Fruit fly (Drosophila melanogaster) whole organism, embryonic: Measurements from ENCODE around the gene lwr.
A peak's percentile ranks its signal among the peaks of the same experiment; 100 is the strongest.

Experiments
- Ada2b ChIP-seq: fragments of 200-800 bp; sonication (Bioruptor generic); IDR thresholded peaks from 2 replicates; pipeline ENCODE4 v1.3.6; 2022; ENCODE audit warnings: missing biosample characterization, missing genetic modification characterization
- CG10979 ChIP-seq: fragments of 200-800 bp; sonication (Bioruptor generic); optimal IDR thresholded peaks from 2 replicates; lab custom pipeline; 2018; ENCODE audit warnings: missing biosample characterization, mild to moderate bottlenecking, missing genetic modification characterization, moderate library complexity
- CG11247 ChIP-seq: fragments of 200-800 bp; sonication (Bioruptor generic); IDR thresholded peaks from 2 replicates; pipeline ENCODE4 v1.3.6; 2022; ENCODE audit warnings: missing biosample characterization, missing genetic modification characterization
- CG12769 ChIP-seq: fragments of 200-800 bp; sonication (Bioruptor generic); optimal IDR thresholded peaks from 2 replicates; lab custom pipeline; 2019; ENCODE audit warnings: missing biosample characterization, mild to moderate bottlenecking, missing genetic modification characterization, moderate library complexity
- CG12942 ChIP-seq: fragments of 200-800 bp; sonication (Bioruptor generic); optimal IDR thresholded peaks from 3 replicates; lab custom pipeline; 2016; ENCODE audit warnings: missing biosample characterization, missing genetic modification characterization
- CG16779 ChIP-seq: fragments of 200-800 bp; sonication (Bioruptor generic); IDR thresholded peaks from 2 replicates; pipeline ENCODE4 v1.3.6; 2022; ENCODE audit warnings: missing biosample characterization, missing genetic modification characterization
- CG17186 ChIP-seq: fragments of 200-800 bp; sonication (Bioruptor generic); optimal IDR thresholded peaks from 3 replicates; lab custom pipeline; 2017; ENCODE audit warnings: missing biosample characterization, missing genetic modification reagents, missing genetic modification characterization
- CG17612 ChIP-seq: fragments of 200-800 bp; sonication (Bioruptor generic); IDR thresholded peaks from 2 replicates; pipeline ENCODE4 v1.3.6; 2022; ENCODE audit warnings: missing biosample characterization, missing genetic modification characterization
- CG32772 ChIP-seq: fragments of 200-800 bp; sonication (Bioruptor generic); IDR thresholded peaks from 2 replicates; pipeline ENCODE4 v1.3.6; 2022; ENCODE audit warnings: missing biosample characterization, missing genetic modification characterization
- CG42726 ChIP-seq: fragments of 200-800 bp; sonication (Bioruptor generic); IDR thresholded peaks from 2 replicates; pipeline ENCODE4 v1.3.6; 2022; ENCODE audit warnings: missing biosample characterization, missing genetic modification characterization; ENCODE audit not compliant: partially characterized antibody
- CG4424 ChIP-seq: fragments of 200-800 bp; sonication (Bioruptor generic); optimal IDR thresholded peaks from 3 replicates; lab custom pipeline; 2016; ENCODE audit warnings: missing biosample characterization, missing genetic modification characterization
- CG6272 ChIP-seq: fragments of 200-800 bp; sonication (Bioruptor generic); IDR thresholded peaks from 2 replicates; pipeline ENCODE4 v1.3.6; 2022; ENCODE audit warnings: missing biosample characterization, missing genetic modification characterization
- CG9437 ChIP-seq: fragments of 200-800 bp; sonication (Bioruptor generic); optimal IDR thresholded peaks from 2 replicates; lab custom pipeline; 2018; ENCODE audit warnings: missing biosample characterization, mild to moderate bottlenecking, missing genetic modification characterization
- CG9797 ChIP-seq: fragments of 200-800 bp; sonication (Bioruptor generic); optimal IDR thresholded peaks from 3 replicates; lab custom pipeline; 2018; ENCODE audit warnings: missing biosample characterization, mild to moderate bottlenecking, missing genetic modification characterization
- CG9817 ChIP-seq: fragments of 200-800 bp; sonication (Bioruptor generic); optimal IDR thresholded peaks from 2 replicates; lab custom pipeline; 2018; ENCODE audit warnings: missing biosample characterization, mild to moderate bottlenecking, missing genetic modification characterization, moderate library complexity
- CkIIα-i1 ChIP-seq: fragments of 200-800 bp; sonication (Bioruptor generic); IDR thresholded peaks from 2 replicates; pipeline ENCODE4 v1.3.6; 2022; ENCODE audit warnings: missing biosample characterization, missing genetic modification characterization
- CrebB ChIP-seq: fragments of 200-800 bp; sonication (Bioruptor generic); optimal IDR thresholded peaks from 3 replicates; lab custom pipeline; 2018; ENCODE audit warnings: missing biosample characterization, mild to moderate bottlenecking, missing genetic modification characterization
- Dref ChIP-seq: fragments of 200-800 bp; sonication (Bioruptor generic); IDR thresholded peaks from 2 replicates; pipeline ENCODE4 v1.3.6; 2022; ENCODE audit warnings: missing biosample characterization, missing genetic modification characterization
- E2f1 ChIP-seq: fragments of 200-800 bp; sonication (Bioruptor generic); IDR thresholded peaks from 2 replicates; pipeline ENCODE4 v1.3.6; 2022; ENCODE audit warnings: missing biosample characterization, missing genetic modification characterization
- Jarid2 ChIP-seq: fragments of 200-800 bp; sonication (Bioruptor generic); optimal IDR thresholded peaks from 3 replicates; lab custom pipeline; 2017; ENCODE audit warnings: mild to moderate bottlenecking, missing biosample characterization, missing genetic modification reagents, missing genetic modification characterization
- Neu2 ChIP-seq: fragments of 200-800 bp; sonication (Bioruptor generic); optimal IDR thresholded peaks from 3 replicates; lab custom pipeline; 2016; ENCODE audit warnings: missing biosample characterization, missing genetic modification characterization, borderline replicate concordance
- Rx ChIP-seq: fragments of 200-800 bp; sonication (Bioruptor generic); IDR thresholded peaks from 2 replicates; pipeline ENCODE4 v1.3.6; 2022; ENCODE audit warnings: missing biosample characterization, missing genetic modification characterization
- Trl ChIP-seq, 3 experiments: fragments of >200 bp in 2 of 3; fragments of 200-800 bp in 1 of 3; sonication (Bioruptor generic) in 1 of 3; optimal IDR thresholded peaks; 2 replicates in 1 of 3; 3 replicates in 2 of 3; lab custom pipeline; 2016 to 2017; ENCODE audit warnings: missing biosample characterization in 1 of 3, missing genetic modification characterization in 1 of 3
- Usf ChIP-seq: fragments of 200-800 bp; sonication (Bioruptor generic); optimal IDR thresholded peaks from 2 replicates; lab custom pipeline; 2017; ENCODE audit warnings: missing genotype, missing biosample characterization, missing genetic modification characterization
- YL-1 ChIP-seq: fragments of 200-800 bp; sonication (Bioruptor generic); optimal IDR thresholded peaks from 3 replicates; lab custom pipeline; 2017; ENCODE audit warnings: missing biosample characterization, mild to moderate bottlenecking, missing genetic modification characterization
- ato ChIP-seq: fragments of 200-800 bp; sonication (Bioruptor generic); IDR thresholded peaks from 2 replicates; pipeline ENCODE4 v1.3.6; 2022; ENCODE audit warnings: missing biosample characterization, missing genetic modification characterization; ENCODE audit not compliant: partially characterized antibody
- bigmax ChIP-seq: fragments of 200-800 bp; sonication (Bioruptor generic); optimal IDR thresholded peaks from 2 replicates; lab custom pipeline; 2018; ENCODE audit warnings: missing biosample characterization, mild to moderate bottlenecking, missing genetic modification characterization
- crp ChIP-seq, 2 experiments: fragments of 200-800 bp; sonication (Bioruptor generic); optimal IDR thresholded peaks; 2 replicates in 1 of 2; 3 replicates in 1 of 2; lab custom pipeline; 2017; ENCODE audit warnings: missing biosample characterization in 2 of 2, missing genetic modification characterization in 2 of 2, mild to moderate bottlenecking in 1 of 2, moderate library complexity in 1 of 2
- en ChIP-seq: fragments of 200-800 bp; sonication (Bioruptor generic); optimal IDR thresholded peaks from 2 replicates; lab custom pipeline; 2016; ENCODE audit warnings: missing biosample characterization, missing genetic modification characterization
- fd64A ChIP-seq: fragments of 200-800 bp; sonication (Bioruptor generic); optimal IDR thresholded peaks from 3 replicates; lab custom pipeline; 2018; ENCODE audit warnings: missing biosample characterization, mild to moderate bottlenecking, missing genetic modification characterization
- gcm ChIP-seq: fragments of 200-800 bp; sonication (Bioruptor generic); optimal IDR thresholded peaks from 2 replicates; lab custom pipeline; 2019; ENCODE audit warnings: missing biosample characterization, mild to moderate bottlenecking, missing genetic modification characterization, moderate library complexity
- gfzf ChIP-seq: fragments of 200-800 bp; sonication (Bioruptor generic); optimal IDR thresholded peaks from 2 replicates; lab custom pipeline; 2016; ENCODE audit warnings: missing biosample characterization, mild to moderate bottlenecking, missing genetic modification characterization, moderate library complexity
- kah ChIP-seq: fragments of 200-800 bp; sonication (Bioruptor generic); optimal IDR thresholded peaks from 2 replicates; lab custom pipeline; 2018; ENCODE audit warnings: missing biosample characterization, mild to moderate bottlenecking, missing genetic modification characterization
- knrl ChIP-seq: fragments of 200-800 bp; sonication (Bioruptor generic); IDR thresholded peaks from 3 replicates; pipeline ENCODE4 v1.3.6; 2022; ENCODE audit warnings: missing biosample characterization, missing genetic modification characterization; ENCODE audit not compliant: partially characterized antibody
- lov ChIP-seq, 2 experiments: fragments of 200-800 bp in 1 of 2; fragments of >200 bp in 1 of 2; sonication (Bioruptor generic) in 1 of 2; IDR thresholded peaks in 1 of 2; optimal IDR thresholded peaks in 1 of 2; 2 replicates in 1 of 2; 3 replicates in 1 of 2; pipeline versions ENCODE4 v1.3.6 to Lab custom; 2017 to 2022; ENCODE audit warnings: missing biosample characterization in 1 of 2, missing genetic modification characterization in 1 of 2
- nmo ChIP-seq: fragments of 200-800 bp; sonication (Bioruptor generic); optimal IDR thresholded peaks from 2 replicates; lab custom pipeline; 2018; ENCODE audit warnings: missing biosample characterization, mild to moderate bottlenecking, missing genetic modification characterization, moderate library complexity
- oc ChIP-seq: fragments of 200-800 bp; sonication (Bioruptor generic); optimal IDR thresholded peaks from 2 replicates; lab custom pipeline; 2018; ENCODE audit warnings: missing biosample characterization, mild to moderate bottlenecking, missing genetic modification characterization, moderate library complexity
- peb ChIP-seq: fragments of 200-800 bp; sonication (Bioruptor generic); IDR thresholded peaks from 2 replicates; pipeline ENCODE4 v1.3.6; 2022; ENCODE audit warnings: missing biosample characterization, missing genetic modification characterization
- pzg ChIP-seq: fragments of 200-800 bp; sonication (Bioruptor generic); optimal IDR thresholded peaks from 3 replicates; lab custom pipeline; 2018; ENCODE audit warnings: missing biosample characterization, mild to moderate bottlenecking, missing genetic modification characterization, moderate library complexity
- sens ChIP-seq: fragments of 200-800 bp; sonication (Bioruptor generic); peaks from one replicate; lab custom pipeline; 2016; ENCODE audit warnings: missing biosample characterization, missing genetic modification characterization
- sisA ChIP-seq: fragments of 200-800 bp; sonication (Bioruptor generic); IDR thresholded peaks from 2 replicates; pipeline ENCODE4 v1.3.6; 2022; ENCODE audit warnings: missing biosample characterization, missing genetic modification characterization
- slou ChIP-seq: fragments of 200-800 bp; sonication (Bioruptor generic); optimal IDR thresholded peaks from 3 replicates; lab custom pipeline; 2016; ENCODE audit warnings: missing biosample characterization, missing genetic modification characterization
- tll ChIP-seq, 2 experiments: fragments of 200-800 bp in 1 of 2; fragments of >200 bp in 1 of 2; sonication (Bioruptor generic) in 1 of 2; optimal IDR thresholded peaks; 2 replicates each; lab custom pipeline; 2017 to 2019; ENCODE audit warnings: missing biosample characterization in 2 of 2, missing genetic modification characterization in 2 of 2, mild to moderate bottlenecking in 1 of 2, moderate library complexity in 1 of 2
- tna ChIP-seq: fragments of 200-800 bp; sonication (Bioruptor generic); IDR thresholded peaks from 2 replicates; pipeline ENCODE4 v1.3.6; 2022; ENCODE audit warnings: missing biosample characterization, missing genetic modification characterization; ENCODE audit not compliant: partially characterized antibody
- trh ChIP-seq: fragments of 200-800 bp; sonication (Bioruptor generic); optimal IDR thresholded peaks from 2 replicates; lab custom pipeline; 2016; ENCODE audit warnings: missing biosample characterization, missing genetic modification characterization
- ttk ChIP-seq: fragments of 200-800 bp; sonication (Bioruptor generic); IDR thresholded peaks from 2 replicates; pipeline ENCODE4 v2.1.2; 2022; ENCODE audit warnings: missing biosample characterization, missing genetic modification characterization
- unc-4 ChIP-seq: fragments of 200-800 bp; sonication (Bioruptor generic); IDR thresholded peaks from 2 replicates; pipeline ENCODE4 v1.3.6; 2022; ENCODE audit warnings: missing biosample characterization, missing genetic modification characterization; ENCODE audit not compliant: partially characterized antibody
- yki ChIP-seq: fragments of >200 bp; optimal IDR thresholded peaks from 3 replicates; lab custom pipeline; 2018
- zf30C ChIP-seq: fragments of 200-800 bp; sonication (Bioruptor generic); optimal IDR thresholded peaks from 3 replicates; lab custom pipeline; 2018; ENCODE audit warnings: missing biosample characterization, mild to moderate bottlenecking, missing genetic modification characterization

lwr gene

dm6 chr2L:542338-542967 is at the start of gene lwr (continued):
- TF ChIP-seq CG9797 (peak; percentile 89), Usf (no peak), CG32772 (GFP tag; lab: Robert Waterston, UW) (no peak), CG12769 (tag; lab: Kevin White, UChicago) (no peak), CkIIα-i1 (no peak), gfzf (peak; percentile 83), CG9817 (tag; lab: Kevin White, UChicago) (no peak), CG6272 (GFP tag; lab: Robert Waterston, UW) (no peak), slou (no peak), Rx (GFP tag; lab: Robert Waterston, UW) (no peak), knrl (GFP tag; lab: Robert Waterston, UW) (peak; percentile 56; the same call in 2 of the 3 replicates), unc-4 (peak; percentile 65), CG17612 (no peak), kah (GFP tag; lab: Kevin White, UChicago) (no peak), crp (GFP tag; optimal IDR thresholded peaks at IDR 0.05; lab: Kevin White, UChicago) (no peak), yki (lab: Kevin White, UChicago) (no peak), E2f1 (no peak), CG10979 (no peak), sens (GFP tag; lab: Kevin White, UChicago) (peak; percentile 65), sisA (no peak), lov (optimal IDR thresholded peaks at IDR 0.05; lab: Kevin White, UChicago) (no peak), lov (GFP tag; IDR thresholded peaks at IDR 0.05; lab: Robert Waterston, UW) (no peak), CG11247 (no peak), CG12942 (GFP tag; lab: Kevin White, UChicago) (no peak), pzg (peak; percentile 69), zf30C (GFP tag; lab: Kevin White, UChicago) (no peak), YL-1 (peak; percentile 83), ato (no peak), CG42726 (GFP tag; lab: Robert Waterston, UW) (peak; percentile 47; the same call in 1 of the 2 replicates), CG17186 (GFP tag; lab: Kevin White, UChicago) (peak; percentile 2), oc (tag; lab: Kevin White, UChicago) (no peak), CrebB (no peak), CG4424 (no peak), nmo (GFP tag; lab: Kevin White, UChicago) (peak; percentile 15), tll (GFP tag; optimal IDR thresholded peaks at IDR 0.05; lab: Kevin White, UChicago) (no peak), Dref (peak; percentile 72), CG16779 (GFP tag; lab: Robert Waterston, UW) (no peak), CG9437 (GFP tag; lab: Kevin White, UChicago) (no peak), Neu2 (no peak), Jarid2 (GFP tag; lab: Kevin White, UChicago) (no peak), peb (GFP tag; lab: Robert Waterston, UW) (no peak), fd64A (GFP tag; lab: Kevin White, UChicago) (no peak), gcm (GFP tag; lab: Kevin White, UChicago) (no peak), trh (GFP tag; lab: Kevin White, UChicago) (no peak), Trl (optimal IDR thresholded peaks at IDR 0.05; lab: Kevin White, UChicago) (no peak), Trl (GFP tag; optimal IDR thresholded peaks at IDR 0.05; lab: Kevin White, UChicago) (no peak), ttk (GFP tag; lab: Robert Waterston, UW) (no peak), bigmax (GFP tag; lab: Kevin White, UChicago) (no peak), en (no peak), Ada2b (GFP tag; lab: Robert Waterston, UW) (no peak), tna (GFP tag; lab: Robert Waterston, UW) (0 out of 2 replicates have a peak, but pooled peaks have one; percentile 28)
